Worm (Caenorhabditis elegans): ENCODE data around the gene T10D4.6.

- no peak for TF ChIP-seq fos-1 (tag; optimal IDR thresholded peaks at IDR 0.05)
- TF ChIP-seq nhr-12 (tag; optimal IDR thresholded peaks at IDR 0.05): no peak
- TF ChIP-seq nhr-129 (tag; optimal IDR thresholded peaks at IDR 0.05): no peak
Observed at ce11 chrII:3070182-3070581, 49.0 kb upstream of the T10D4.6 start.
